Fruit fly (Drosophila melanogaster) whole organism, embryonic: ENCODE measurements around the gene CG15696.

Experiments
- Atf6 ChIP-seq: fragments of 200-800 bp; sonication (Bioruptor generic); IDR thresholded peaks from 2 replicates; pipeline ENCODE4 v1.3.6; 2022; ENCODE audit warnings: missing biosample characterization, missing genetic modification characterization
- B-H1 ChIP-seq: fragments of 200-800 bp; sonication (Bioruptor generic); IDR thresholded peaks from 3 replicates; pipeline ENCODE4 v1.3.6; 2022; ENCODE audit warnings: missing biosample characterization, missing genetic modification characterization
- CG10274 ChIP-seq: fragments of 200-800 bp; sonication (Bioruptor generic); optimal IDR thresholded peaks from 3 replicates; lab custom pipeline; 2017; ENCODE audit warnings: missing biosample characterization, mild to moderate bottlenecking, missing genetic modification characterization
- CG11695 ChIP-seq: fragments of 200-800 bp; sonication (Bioruptor generic); IDR thresholded peaks from 3 replicates; pipeline ENCODE4 v1.3.6; 2022; ENCODE audit warnings: missing biosample characterization, missing genetic modification characterization
- CG12219 ChIP-seq: fragments of 200-800 bp; sonication (Bioruptor generic); optimal IDR thresholded peaks from 3 replicates; lab custom pipeline; 2018; ENCODE audit warnings: missing biosample characterization, mild to moderate bottlenecking, missing genetic modification characterization
- CG13424 ChIP-seq: fragments of 200-800 bp; sonication (Bioruptor generic); optimal IDR thresholded peaks from 2 replicates; lab custom pipeline; 2019; ENCODE audit warnings: missing biosample characterization, mild to moderate bottlenecking, missing genetic modification characterization, moderate library complexity
- CG14965 ChIP-seq: fragments of 200-800 bp; sonication (Bioruptor generic); optimal IDR thresholded peaks from 2 replicates; lab custom pipeline; 2016; ENCODE audit warnings: missing biosample characterization, missing genetic modification characterization, borderline replicate concordance
- CG1602 ChIP-seq: fragments of 200-800 bp; sonication (Bioruptor generic); optimal IDR thresholded peaks from 3 replicates; lab custom pipeline; 2016; ENCODE audit warnings: missing biosample characterization, missing genetic modification characterization
- CG17328 ChIP-seq: fragments of 200-800 bp; sonication (Bioruptor generic); IDR thresholded peaks from 2 replicates; pipeline ENCODE4 v1.3.6; 2022; ENCODE audit warnings: missing biosample characterization, missing genetic modification characterization
- CG2116 ChIP-seq: fragments of 200-800 bp; sonication (Bioruptor generic); optimal IDR thresholded peaks from 3 replicates; lab custom pipeline; 2018; ENCODE audit warnings: missing biosample characterization, mild to moderate bottlenecking, missing genetic modification characterization
- CG30431 ChIP-seq: fragments of 200-800 bp; sonication (Bioruptor generic); optimal IDR thresholded peaks from 2 replicates; lab custom pipeline; 2017; ENCODE audit warnings: missing biosample characterization, missing genetic modification characterization
- CG33213 ChIP-seq: fragments of 200-800 bp; sonication (Bioruptor generic); optimal IDR thresholded peaks from 3 replicates; lab custom pipeline; 2016; ENCODE audit warnings: missing biosample characterization, missing genetic modification characterization
- CG6813 ChIP-seq: fragments of 200-800 bp; sonication (Bioruptor generic); optimal IDR thresholded peaks from 2 replicates; lab custom pipeline; 2017; ENCODE audit warnings: missing biosample characterization, missing genetic modification characterization, mild to moderate bottlenecking, moderate library complexity, missing genetic modification reagents
- CG7987 ChIP-seq: fragments of 200-800 bp; sonication (Bioruptor generic); optimal IDR thresholded peaks from 2 replicates; lab custom pipeline; 2018; ENCODE audit warnings: missing biosample characterization, mild to moderate bottlenecking, missing genetic modification characterization, moderate library complexity
- CG9215 ChIP-seq: fragments of 200-800 bp; sonication (Bioruptor generic); IDR thresholded peaks from 2 replicates; pipeline ENCODE4 v1.3.6; 2022; ENCODE audit warnings: missing biosample characterization, missing genetic modification characterization
- D ChIP-seq, 2 experiments: fragments of 200-800 bp in 1 of 2; fragments of >200 bp in 1 of 2; sonication (Bioruptor generic) in 1 of 2; optimal IDR thresholded peaks; 2 replicates in 1 of 2; 3 replicates in 1 of 2; lab custom pipeline; 2017; ENCODE audit warnings: mild to moderate bottlenecking in 1 of 2, missing biosample characterization in 1 of 2, missing genetic modification characterization in 1 of 2, missing genetic modification reagents in 1 of 2
- Dip2 ChIP-seq: fragments of 200-800 bp; sonication (Bioruptor generic); IDR thresholded peaks from 2 replicates; pipeline ENCODE4 v1.3.6; 2022; ENCODE audit warnings: missing biosample characterization, missing genetic modification characterization
- E2f1 ChIP-seq: fragments of 200-800 bp; sonication (Bioruptor generic); IDR thresholded peaks from 2 replicates; pipeline ENCODE4 v1.3.6; 2022; ENCODE audit warnings: missing biosample characterization, missing genetic modification characterization
- H2.0 ChIP-seq: fragments of 200-800 bp; sonication (Bioruptor generic); IDR thresholded peaks from 2 replicates; pipeline ENCODE4 v1.3.6; 2022; ENCODE audit warnings: missing biosample characterization, missing genetic modification characterization
- HLHmδ ChIP-seq: fragments of 200-800 bp; sonication (Bioruptor generic); optimal IDR thresholded peaks from 2 replicates; lab custom pipeline; 2018; ENCODE audit warnings: missing biosample characterization, mild to moderate bottlenecking, missing genetic modification characterization, moderate library complexity
- HmgD ChIP-seq: fragments of 200-800 bp; sonication (Bioruptor generic); optimal IDR thresholded peaks from 3 replicates; lab custom pipeline; 2016; ENCODE audit warnings: missing biosample characterization, missing genetic modification characterization
- Hmr ChIP-seq: fragments of 200-800 bp; sonication (Bioruptor generic); optimal IDR thresholded peaks from 3 replicates; lab custom pipeline; 2017; ENCODE audit warnings: mild to moderate bottlenecking, missing biosample characterization, missing genetic modification reagents, missing genetic modification characterization
- MTF-1 ChIP-seq: fragments of 200-800 bp; sonication (Bioruptor generic); optimal IDR thresholded peaks from 2 replicates; lab custom pipeline; 2018; ENCODE audit warnings: missing biosample characterization, mild to moderate bottlenecking, missing genetic modification characterization, borderline replicate concordance
- Med ChIP-seq: fragments of 200-800 bp; sonication (Bioruptor generic); peaks from one replicate; lab custom pipeline; 2016; ENCODE audit warnings: missing biosample characterization, missing genetic modification characterization, mild to moderate bottlenecking, inconsistent platforms, moderate library complexity
- Neu2 ChIP-seq: fragments of 200-800 bp; sonication (Bioruptor generic); optimal IDR thresholded peaks from 3 replicates; lab custom pipeline; 2016; ENCODE audit warnings: missing biosample characterization, missing genetic modification characterization, borderline replicate concordance
- Nf-YB ChIP-seq: fragments of 200-800 bp; sonication (Bioruptor generic); optimal IDR thresholded peaks from 3 replicates; lab custom pipeline; 2019; ENCODE audit warnings: missing biosample characterization, mild to moderate bottlenecking, missing genetic modification characterization, moderate library complexity
- Nf-YC ChIP-seq: fragments of 200-800 bp; optimal IDR thresholded peaks from 3 replicates; lab custom pipeline; 2019; ENCODE audit warnings: missing biosample characterization, mild to moderate bottlenecking, missing genetic modification characterization, moderate library complexity
- Pdp1 ChIP-seq, 2 experiments: fragments of 200-800 bp; sonication (Bioruptor generic); optimal IDR thresholded peaks; 3 replicates each; lab custom pipeline; 2016; ENCODE audit warnings: missing biosample characterization in 2 of 2, missing genetic modification characterization in 2 of 2, mild to moderate bottlenecking in 1 of 2, moderate library complexity in 1 of 2
- Poxn ChIP-seq: fragments of 200-800 bp; sonication (Bioruptor generic); IDR thresholded peaks from 2 replicates; pipeline ENCODE4 v1.3.6; 2022; ENCODE audit warnings: missing biosample characterization, missing genetic modification characterization
- Sin3A ChIP-seq: fragments of >200 bp; optimal IDR thresholded peaks from 2 replicates; lab custom pipeline; 2018
- Sox102F ChIP-seq: fragments of 200-800 bp; sonication (Bioruptor generic); optimal IDR thresholded peaks from 2 replicates; lab custom pipeline; 2018; ENCODE audit warnings: missing biosample characterization, mild to moderate bottlenecking, missing genetic modification characterization, moderate library complexity
- ab ChIP-seq: fragments of 200-800 bp; sonication (Bioruptor generic); optimal IDR thresholded peaks from 2 replicates; lab custom pipeline; 2016; ENCODE audit warnings: missing biosample characterization, missing genetic modification characterization
- ara ChIP-seq: fragments of 200-800 bp; sonication (Bioruptor generic); IDR thresholded peaks from 2 replicates; pipeline ENCODE4 v1.3.6; 2022; ENCODE audit warnings: missing biosample characterization, missing genetic modification characterization
- bbx ChIP-seq: fragments of 200-800 bp; sonication (Bioruptor generic); IDR thresholded peaks from 2 replicates; pipeline ENCODE4 v1.3.6; 2022; ENCODE audit warnings: missing biosample characterization, missing genetic modification characterization; ENCODE audit not compliant: partially characterized antibody
- cato ChIP-seq: fragments of 200-800 bp; sonication (Bioruptor generic); optimal IDR thresholded peaks from 2 replicates; lab custom pipeline; 2016; ENCODE audit warnings: missing biosample characterization, missing genetic modification characterization, borderline replicate concordance
- cg ChIP-seq: fragments of 200-800 bp; sonication (Bioruptor generic); optimal IDR thresholded peaks from 3 replicates; lab custom pipeline; 2019; ENCODE audit warnings: missing biosample characterization, mild to moderate bottlenecking, missing genetic modification characterization, moderate library complexity
- crol ChIP-seq: fragments of 200-800 bp; sonication (Bioruptor generic); IDR thresholded peaks from 2 replicates; pipeline ENCODE4 v1.3.6; 2022; ENCODE audit warnings: missing biosample characterization, missing genetic modification characterization
- eve ChIP-seq, 2 experiments: fragments of >200 bp; optimal IDR thresholded peaks; 2 replicates each; lab custom pipeline; 2017; ENCODE audit warnings: missing biosample characterization in 2 of 2, missing genetic modification characterization in 2 of 2
- eyg ChIP-seq: fragments of 200-800 bp; sonication (Bioruptor generic); optimal IDR thresholded peaks from 3 replicates; lab custom pipeline; 2016; ENCODE audit warnings: missing biosample characterization, missing genetic modification characterization
- gce ChIP-seq: fragments of 200-800 bp; sonication (Bioruptor generic); IDR thresholded peaks from 3 replicates; pipeline ENCODE4 v1.3.6; 2022; ENCODE audit warnings: missing biosample characterization, missing genetic modification characterization
- her ChIP-seq: fragments of 200-800 bp; sonication (Bioruptor generic); optimal IDR thresholded peaks from 2 replicates; lab custom pipeline; 2016; ENCODE audit warnings: missing biosample characterization, missing genetic modification characterization
- hth ChIP-seq: fragments of >200 bp; optimal IDR thresholded peaks from 2 replicates; lab custom pipeline; 2017; ENCODE audit warnings: inconsistent platforms
- lilli ChIP-seq: fragments of 200-800 bp; sonication (Bioruptor generic); optimal IDR thresholded peaks from 3 replicates; lab custom pipeline; 2016; ENCODE audit warnings: missing biosample characterization, missing genetic modification characterization
- mld ChIP-seq: fragments of 200-800 bp; sonication (Bioruptor generic); IDR thresholded peaks from 3 replicates; pipeline ENCODE4 v1.3.6; 2022; ENCODE audit warnings: missing biosample characterization, missing genetic modification characterization; ENCODE audit not compliant: partially characterized antibody
- ranshi ChIP-seq: fragments of 200-800 bp; sonication (Bioruptor generic); IDR thresholded peaks from 2 replicates; pipeline ENCODE4 v1.3.6; 2022; ENCODE audit warnings: missing biosample characterization, missing genetic modification characterization
- schlank ChIP-seq: fragments of 200-800 bp; sonication (Bioruptor generic); optimal IDR thresholded peaks from 2 replicates; lab custom pipeline; 2018; ENCODE audit warnings: missing biosample characterization, mild to moderate bottlenecking, missing genetic modification characterization
- stc ChIP-seq: fragments of 200-800 bp; sonication (Bioruptor generic); IDR thresholded peaks from 2 replicates; pipeline ENCODE4 v1.3.6; 2022; ENCODE audit warnings: missing biosample characterization, missing genetic modification characterization
- sug ChIP-seq: fragments of 200-800 bp; optimal IDR thresholded peaks from 2 replicates; lab custom pipeline; 2019; ENCODE audit warnings: missing biosample characterization, mild to moderate bottlenecking, missing genetic modification characterization, moderate library complexity
- zen ChIP-seq: fragments of 200-800 bp; sonication (Bioruptor generic); optimal IDR thresholded peaks from 3 replicates; lab custom pipeline; 2018; ENCODE audit warnings: missing biosample characterization, mild to moderate bottlenecking, missing genetic modification characterization, moderate library complexity

The CG15696 gene

DNA sequence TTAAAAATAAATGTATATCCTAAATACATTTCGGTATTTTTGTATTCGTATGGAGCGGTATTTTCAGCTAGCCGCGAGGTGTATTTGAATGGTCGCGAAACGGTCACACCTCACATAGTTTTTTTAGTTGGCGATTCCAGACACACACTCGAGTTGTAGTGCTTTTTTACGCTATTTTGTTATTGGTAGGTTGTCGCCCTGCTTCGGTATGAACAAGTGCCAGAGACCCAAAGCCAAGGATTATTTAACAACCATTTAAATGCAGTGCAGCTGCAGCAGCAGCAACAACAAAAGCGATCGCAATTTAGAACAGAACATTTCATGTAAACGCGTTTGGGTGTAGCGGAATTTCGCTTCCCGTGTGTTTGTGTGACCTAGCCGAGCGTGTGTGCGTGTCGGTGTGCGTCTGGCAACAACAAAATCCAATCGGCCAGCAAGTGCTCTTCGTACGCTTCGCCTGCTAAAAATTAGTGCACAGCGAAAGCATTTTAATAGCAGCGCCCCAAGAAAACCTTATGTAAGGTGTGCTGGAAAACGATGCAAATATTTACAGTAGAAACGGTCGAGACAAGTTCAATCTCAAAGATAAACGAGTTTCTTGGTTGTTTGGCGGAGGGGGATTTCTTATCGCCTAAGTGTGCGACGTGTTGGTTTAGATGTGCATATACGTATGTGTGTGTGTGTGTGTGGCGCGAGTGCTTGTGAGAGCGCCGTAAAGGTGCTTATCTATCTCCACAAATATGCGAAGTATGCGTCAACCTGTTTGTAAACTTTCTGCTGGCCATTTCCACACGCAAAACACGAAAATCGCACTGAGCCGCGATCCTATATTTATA is 14.0 kb upstream of the CG15696 start, which contains the start of gene Synd (continued):
- TF ChIP-seq ara (GFP tag; lab: Robert Waterston, UW): no peak
- TF ChIP-seq ab (GFP tag; lab: Kevin White, UChicago): no peak
- no peak for TF ChIP-seq CG30431 (GFP tag; lab: Kevin White, UChicago)
- 0 out of 2 replicates have a peak, but pooled peaks have one; percentile 26 for TF ChIP-seq crol
- TF ChIP-seq ranshi: no peak
- TF ChIP-seq gce: no peak
- peak in 1 of 2 experiments; percentile 91 for TF ChIP-seq Pdp1 (GFP tag; optimal IDR thresholded peaks at IDR 0.05; lab: Kevin White, UChicago)
- TF ChIP-seq CG12219 (GFP tag; lab: Kevin White, UChicago): no peak
- no peak for TF ChIP-seq mld (GFP tag; lab: Robert Waterston, UW)
- TF ChIP-seq Dip2: no peak
- peak; percentile 23 for TF ChIP-seq her (GFP tag; lab: Kevin White, UChicago)
- no peak for TF ChIP-seq CG17328 (GFP tag; lab: Robert Waterston, UW)
- no peak for TF ChIP-seq MTF-1
- peak; percentile 14; the same call in 1 of the 2 replicates for TF ChIP-seq stc (GFP tag; lab: Robert Waterston, UW)
- TF ChIP-seq CG1602 (GFP tag; lab: Kevin White, UChicago): no peak
- TF ChIP-seq B-H1 (GFP tag; lab: Robert Waterston, UW): no peak
- TF ChIP-seq CG7987 (GFP tag; lab: Kevin White, UChicago): no peak
- TF ChIP-seq CG2116 (GFP tag; lab: Kevin White, UChicago): no peak
- no peak for TF ChIP-seq Poxn (GFP tag; lab: Robert Waterston, UW)
- no peak for TF ChIP-seq CG13424 (tag; lab: Kevin White, UChicago)
- peak; percentile 18 for TF ChIP-seq sug
- TF ChIP-seq E2f1 (GFP tag; lab: Robert Waterston, UW): no peak
- TF ChIP-seq CG11695 (GFP tag; lab: Robert Waterston, UW): 0 out of 3 replicates have a peak, but pooled peaks have one; percentile 31
- TF ChIP-seq CG6813 (GFP tag; lab: Kevin White, UChicago): peak; percentile 7
- no peak for TF ChIP-seq hth
- no peak for TF ChIP-seq bbx (GFP tag; lab: Robert Waterston, UW)
- TF ChIP-seq CG9215 (GFP tag; lab: Robert Waterston, UW): no peak
- no peak for TF ChIP-seq eve (GFP tag; optimal IDR thresholded peaks at IDR 0.05; lab: Kevin White, UChicago)
- peak; percentile 23 for TF ChIP-seq Sin3A (lab: Kevin White, UChicago)
- TF ChIP-seq D (optimal IDR thresholded peaks at IDR 0.05; lab: Kevin White, UChicago): no peak
- peak; percentile 43 for TF ChIP-seq D (GFP tag; optimal IDR thresholded peaks at IDR 0.05; lab: Kevin White, UChicago)
- no peak for TF ChIP-seq Atf6
- TF ChIP-seq Nf-YB (GFP tag; lab: Kevin White, UChicago): peak; percentile 15
- peak; percentile 41 for TF ChIP-seq Nf-YC (tag; lab: Kevin White, UChicago)
- no peak for TF ChIP-seq CG14965 (GFP tag; lab: Kevin White, UChicago)
- peak; percentile 18 for TF ChIP-seq lilli (GFP tag; lab: Kevin White, UChicago)
- TF ChIP-seq Med (GFP tag; lab: Kevin White, UChicago): peak; percentile 81
- TF ChIP-seq schlank: no peak
- TF ChIP-seq Hmr (GFP tag; lab: Kevin White, UChicago): peak; percentile 38
- TF ChIP-seq Sox102F (GFP tag; lab: Kevin White, UChicago): no peak
- no peak for TF ChIP-seq Neu2 (GFP tag; lab: Kevin White, UChicago)
- TF ChIP-seq HLHmδ (GFP tag; lab: Kevin White, UChicago): no peak
- no peak for TF ChIP-seq CG33213
- TF ChIP-seq cato (GFP tag; lab: Kevin White, UChicago): no peak
- TF ChIP-seq cg (GFP tag; lab: Kevin White, UChicago): peak; percentile 96
- no peak for TF ChIP-seq HmgD (GFP tag; lab: Kevin White, UChicago)
- TF ChIP-seq CG10274 (GFP tag; lab: Kevin White, UChicago): peak; percentile 97
- TF ChIP-seq H2.0 (GFP tag; lab: Robert Waterston, UW): no peak
- TF ChIP-seq eyg: no peak
- TF ChIP-seq zen: no peak
